Worm (Caenorhabditis elegans): ENCODE results near the gene clp-1.

The clp-1 gene

ce11 chrIII:7978289-7978688, 1.5 kb upstream of the clp-1 start (continued):
- no peak for TF ChIP-seq nhr-28 (tag; optimal IDR thresholded peaks at IDR 0.05)
- TF ChIP-seq zip-2 (tag; optimal IDR thresholded peaks at IDR 0.05): no peak
- no peak for TF ChIP-seq lin-39 (tag; optimal IDR thresholded peaks at IDR 0.05)
- TF ChIP-seq dmd-6 (GFP tag; IDR thresholded peaks at IDR 0.05): 0 out of 2 replicates have a peak, but pooled peaks have one; percentile 15
- no peak for TF ChIP-seq ztf-7 (tag; optimal IDR thresholded peaks at IDR 0.05)
- TF ChIP-seq madf-9 (GFP tag; conservative IDR thresholded peaks at IDR 0.05): peak; percentile 38; the same call in 1 of the 2 replicates
- TF ChIP-seq mes-2 (tag; optimal IDR thresholded peaks at IDR 0.05; ENCODE audit: poor library complexity, severe bottlenecking): peak; percentile 15
- no peak for TF ChIP-seq nhr-48 (tag; optimal IDR thresholded peaks at IDR 0.05)
- TF ChIP-seq ctbp-1 (GFP tag; IDR thresholded peaks at IDR 0.05): 0 out of 2 replicates have a peak, but pooled peaks have one; percentile 19
- TF ChIP-seq hlh-30 (tag; optimal IDR thresholded peaks at IDR 0.05; ENCODE audit: insufficient read depth): peak; percentile 0
- peak in 1 of 2 experiments; percentile 57 for TF ChIP-seq unc-62 (GFP tag; optimal IDR thresholded peaks at IDR 0.05 in 1 of 2)
- no peak for TF ChIP-seq unc-62 (tag; optimal IDR thresholded peaks at IDR 0.05)
- no peak for TF ChIP-seq daf-8 (GFP tag; IDR thresholded peaks at IDR 0.05)
- 0 out of 2 replicates have a peak, but pooled peaks have one; percentile 38 for TF ChIP-seq dmd-8 (GFP tag; IDR thresholded peaks at IDR 0.05)
- TF ChIP-seq pha-4 (GFP tag; IDR thresholded peaks at IDR 0.05): peak; percentile 31; the same call in 1 of the 2 replicates
- TF ChIP-seq pha-4 (tag; optimal IDR thresholded peaks at IDR 0.05): no peak
- no peak for TF ChIP-seq Y105C5A.15 (GFP tag; IDR thresholded peaks at IDR 0.05)
- TF ChIP-seq daf-16 (GFP tag; optimal IDR thresholded peaks at IDR 0.05): no peak
- peak; percentile 15 for TF ChIP-seq daf-16 (tag; optimal IDR thresholded peaks at IDR 0.05)
- no peak for TF ChIP-seq saeg-2 (GFP tag; IDR thresholded peaks at IDR 0.05)
- TF ChIP-seq gei-8 (GFP tag; optimal IDR thresholded peaks at IDR 0.05): peak; percentile 24
- TF ChIP-seq php-3 (GFP tag; IDR thresholded peaks at IDR 0.05): no peak
- TF ChIP-seq mdt-29 (GFP tag; IDR thresholded peaks at IDR 0.05): no peak
- 0 out of 2 replicates have a peak, but pooled peaks have one; percentile 10 for TF ChIP-seq lin-1 (GFP tag; IDR thresholded peaks at IDR 0.05)
- 0 out of 2 replicates have a peak, but pooled peaks have one; percentile 48 for TF ChIP-seq vab-7 (GFP tag; IDR thresholded peaks at IDR 0.05)
- no peak; the same call in 1 of the 2 replicates for TF ChIP-seq dmd-9 (GFP tag; IDR thresholded peaks at IDR 0.05)
- no peak for TF ChIP-seq nhr-76 (tag; optimal IDR thresholded peaks at IDR 0.05)
- no peak for TF ChIP-seq cey-2 (tag; optimal IDR thresholded peaks at IDR 0.05; ENCODE audit: borderline replicate concordance, insufficient read depth)
- no peak for TF ChIP-seq lin-38 (GFP tag; IDR thresholded peaks at IDR 0.05)
- peak; percentile 23 for TF ChIP-seq mxl-3 (GFP tag; optimal IDR thresholded peaks at IDR 0.05)
- no peak for TF ChIP-seq Y5F2A.4 (GFP tag; optimal IDR thresholded peaks at IDR 0.05)

ce11 chrIII:7978723-7979122, 1.0 kb upstream of the clp-1 start:
- peak; percentile 6 for TF ChIP-seq jun-1 (tag; optimal IDR thresholded peaks at IDR 0.05)
- TF ChIP-seq mdt-29 (GFP tag; IDR thresholded peaks at IDR 0.05): no peak
- no peak for TF ChIP-seq pqm-1 (tag; optimal IDR thresholded peaks at IDR 0.05)
- peak in 1 of 2 experiments; percentile 23 for TF ChIP-seq daf-16 (GFP tag; optimal IDR thresholded peaks at IDR 0.05)
- TF ChIP-seq daf-16 (tag; optimal IDR thresholded peaks at IDR 0.05): peak; percentile 92
- peak; percentile 60 for TF ChIP-seq nhr-6 (tag; optimal IDR thresholded peaks at IDR 0.05)
- peak; percentile 67 for TF ChIP-seq aha-1 (tag)
- TF ChIP-seq hlh-11 (tag; optimal IDR thresholded peaks at IDR 0.05): peak; percentile 75
- TF ChIP-seq egl-27 (tag; optimal IDR thresholded peaks at IDR 0.05): no peak
- no peak for TF ChIP-seq lin-29 (GFP tag; IDR thresholded peaks at IDR 0.05)
- peak; percentile 51; the same call in 1 of the 2 replicates for TF ChIP-seq php-3 (GFP tag; IDR thresholded peaks at IDR 0.05)
- TF ChIP-seq lsy-2 (tag; optimal IDR thresholded peaks at IDR 0.05): peak in 1 of 2 experiments; percentile 44
- peak; percentile 46 for TF ChIP-seq mep-1 (tag; optimal IDR thresholded peaks at IDR 0.05)
- TF ChIP-seq mdl-1 (tag; optimal IDR thresholded peaks at IDR 0.05): peak in 1 of 2 experiments; percentile 23
- TF ChIP-seq ztf-7 (tag; optimal IDR thresholded peaks at IDR 0.05): peak; percentile 16
- peak; percentile 44 for TF ChIP-seq nhr-28 (tag; optimal IDR thresholded peaks at IDR 0.05)
- TF ChIP-seq zfp-2 (tag; optimal IDR thresholded peaks at IDR 0.05): no peak
- TF ChIP-seq pha-4 (GFP tag; IDR thresholded peaks at IDR 0.05): no peak
- peak; percentile 64 for TF ChIP-seq pha-4 (tag; optimal IDR thresholded peaks at IDR 0.05)
- peak; percentile 62 for TF ChIP-seq dve-1 (tag; optimal IDR thresholded peaks at IDR 0.05; ENCODE audit: insufficient read depth)
- no peak for TF ChIP-seq arid-1 (GFP tag; conservative IDR thresholded peaks at IDR 0.05)
- TF ChIP-seq zip-11 (GFP tag; IDR thresholded peaks at IDR 0.05): no peak
- peak; percentile 11 for TF ChIP-seq dpl-1 (GFP tag; optimal IDR thresholded peaks at IDR 0.05)
- TF ChIP-seq nhr-111 (GFP tag; optimal IDR thresholded peaks at IDR 0.05): no peak
- peak; percentile 26 for TF ChIP-seq mes-2 (tag; optimal IDR thresholded peaks at IDR 0.05; ENCODE audit: poor library complexity, severe bottlenecking)
- peak; percentile 54 for TF ChIP-seq hmg-1.1 (GFP tag; IDR thresholded peaks at IDR 0.05)
